Fruit fly (Drosophila melanogaster): ENCODE data around the gene Ugt307A1.

- TF ChIP-seq Lpt (GFP tag; optimal IDR thresholded peaks at IDR 0.05): no peak
- TF ChIP-seq Blimp-1 (GFP tag; optimal IDR thresholded peaks at IDR 0.05): no peak
- TF ChIP-seq Eip78C (GFP tag): peak; percentile 67
- TF ChIP-seq CG34406 (GFP tag; optimal IDR thresholded peaks at IDR 0.05): peak; percentile 4
- TF ChIP-seq CG6808 (GFP tag; optimal IDR thresholded peaks at IDR 0.05): no peak
- TF ChIP-seq CG4318 (GFP tag; optimal IDR thresholded peaks at IDR 0.05): no peak
- TF ChIP-seq CG11902 (GFP tag; optimal IDR thresholded peaks at IDR 0.05): no peak
These were observed 40.1 kb downstream of the Ugt307A1 start for dm6 chr2L:7107890-7108289.

All from whole organism, prepupa.